Fruit fly (Drosophila melanogaster): ENCODE results near the gene nom.

The nom gene

DNA sequence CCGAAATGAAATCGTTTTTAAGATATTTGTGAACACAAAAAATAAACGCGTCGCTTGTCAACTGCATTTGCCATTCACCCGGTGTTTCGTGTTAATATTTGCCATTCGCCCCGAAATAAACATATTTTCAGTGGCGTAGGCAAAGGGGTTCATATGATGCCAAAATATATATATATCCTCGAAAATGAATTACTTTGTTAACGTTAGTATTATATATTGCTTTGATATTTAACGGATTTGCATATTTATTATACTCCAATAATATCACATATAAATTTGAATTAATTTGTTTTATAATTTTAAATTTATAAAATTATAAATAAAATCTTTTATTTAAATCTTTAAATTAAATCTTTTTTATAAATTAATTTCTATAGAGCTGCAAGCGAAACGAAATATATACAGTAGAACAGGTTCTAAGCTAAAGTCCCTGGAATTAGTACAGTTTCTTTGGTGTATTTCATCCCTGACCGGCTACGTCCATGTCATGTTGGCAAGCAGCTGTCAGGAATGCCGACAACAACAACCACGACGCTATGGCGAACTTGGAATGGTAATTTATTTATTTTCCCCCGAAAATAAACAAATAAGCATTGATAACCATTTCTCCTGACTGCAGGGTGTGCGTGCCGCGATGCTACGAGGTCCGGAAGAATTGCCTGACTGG is 8.8 kb downstream of the nom start, which contains the start of the genes M1BP and CG8202 (continued):
- TF ChIP-seq Rx (GFP tag; IDR thresholded peaks at IDR 0.05) (0 out of 2 replicates have a peak, but pooled peaks have one; percentile 40), grau (tag; optimal IDR thresholded peaks at IDR 0.05) (peak; percentile 94), CG1832 (GFP tag; optimal IDR thresholded peaks at IDR 0.05) (no peak), CG8359 (GFP tag; optimal IDR thresholded peaks at IDR 0.05; ENCODE audit: borderline replicate concordance) (peak; percentile 70), Dp (GFP tag; optimal IDR thresholded peaks at IDR 0.05) (peak; percentile 2), CG31441 (GFP tag; IDR thresholded peaks at IDR 0.05) (no peak; the same call in 1 of the 2 replicates), C15 (GFP tag; IDR thresholded peaks at IDR 0.05) (no peak), CG3407 (GFP tag; optimal IDR thresholded peaks at IDR 0.05) (peak; percentile 71), Awh (GFP tag; IDR thresholded peaks at IDR 0.05) (peak; percentile 43; the same call in 1 of the 2 replicates), Spps (tag; optimal IDR thresholded peaks at IDR 0.05) (peak; percentile 78), gcm2 (GFP tag; optimal IDR thresholded peaks at IDR 0.05) (no peak), CG13894 (tag; optimal IDR thresholded peaks at IDR 0.05) (no peak), seq (GFP tag; IDR thresholded peaks at IDR 0.05) (peak; percentile 65; the same call in 1 of the 2 replicates), btn (GFP tag; optimal IDR thresholded peaks at IDR 0.05) (no peak), Myb (GFP tag; optimal IDR thresholded peaks at IDR 0.05) (peak; percentile 41), caup (GFP tag; optimal IDR thresholded peaks at IDR 0.05; ENCODE audit: severe bottlenecking) (peak; percentile 88), br (optimal IDR thresholded peaks at IDR 0.05) (no peak), Ada2b (GFP tag; IDR thresholded peaks at IDR 0.05) (peak; percentile 55; the same call in 1 of the 2 replicates), MTF-1 (GFP tag; optimal IDR thresholded peaks at IDR 0.05; ENCODE audit: borderline replicate concordance) (peak; percentile 37), tap (tag; optimal IDR thresholded peaks at IDR 0.05) (no peak), CG14965 (GFP tag; optimal IDR thresholded peaks at IDR 0.05; ENCODE audit: borderline replicate concordance) (no peak), CG3838 (GFP tag; optimal IDR thresholded peaks at IDR 0.05) (peak; percentile 24), Gsc (GFP tag; IDR thresholded peaks at IDR 0.05) (no peak; the same call in 1 of the 2 replicates), Ptx1 (GFP tag; IDR thresholded peaks at IDR 0.05) (peak; percentile 85), Sin3A (optimal IDR thresholded peaks at IDR 0.05) (no peak), Side (GFP tag; optimal IDR thresholded peaks at IDR 0.05) (peak; percentile 32), CG11456 (GFP tag; IDR thresholded peaks at IDR 0.05) (peak; percentile 83), CG11093 (GFP tag; IDR thresholded peaks at IDR 0.05) (peak; percentile 72; the same call in 1 of the 3 replicates), CG7839 (tag; optimal IDR thresholded peaks at IDR 0.05) (peak; percentile 94), tx (GFP tag; optimal IDR thresholded peaks at IDR 0.05) (peak; percentile 38), CG8089 (GFP tag; optimal IDR thresholded peaks at IDR 0.05) (peak; percentile 28), CG12219 (GFP tag; optimal IDR thresholded peaks at IDR 0.05) (peak; percentile 53), CG16815 (GFP tag; optimal IDR thresholded peaks at IDR 0.05) (peak; percentile 86), CG32532 (GFP tag; IDR thresholded peaks at IDR 0.05) (peak; percentile 85), CG8924 (tag; optimal IDR thresholded peaks at IDR 0.05) (peak; percentile 96), jing (GFP tag; optimal IDR thresholded peaks at IDR 0.05) (no peak), org-1 (GFP tag; optimal IDR thresholded peaks at IDR 0.05) (peak; percentile 71), fru (optimal IDR thresholded peaks at IDR 0.05) (no peak), CG9876 (GFP tag; optimal IDR thresholded peaks at IDR 0.05) (peak; percentile 44), tna (GFP tag; IDR thresholded peaks at IDR 0.05; ENCODE audit: partially characterized antibody) (no peak), MBD-R2 (GFP tag; IDR thresholded peaks at IDR 0.05) (peak; percentile 74), wek (GFP tag; optimal IDR thresholded peaks at IDR 0.05) (no peak), CG1024 (GFP tag; IDR thresholded peaks at IDR 0.05) (0 out of 2 replicates have a peak, but pooled peaks have one; percentile 3), CHES-1-like (GFP tag; optimal IDR thresholded peaks at IDR 0.05) (peak; percentile 27), CG2202 (tag; optimal IDR thresholded peaks at IDR 0.05) (peak; percentile 77), chinmo (GFP tag; IDR thresholded peaks at IDR 0.05; ENCODE audit: partially characterized antibody) (no peak), CG11560 (tag; IDR thresholded peaks at IDR 0.05) (peak; percentile 64; the same call in 1 of the 3 replicates), slbo (GFP tag; IDR thresholded peaks at IDR 0.05) (peak; percentile 85), CG9797 (GFP tag; optimal IDR thresholded peaks at IDR 0.05) (peak; percentile 54), CG9215 (GFP tag; IDR thresholded peaks at IDR 0.05) (peak; percentile 83)

Measured in whole organism, embryonic.